Worm (Caenorhabditis elegans) whole organism, midembryonic: ENCODE measurements around the gene K12D12.5.

Experiments
- tab-1 ChIP-seq: fragments of 200-800 bp; sonication (Bioruptor generic); IDR thresholded peaks from 2 replicates; pipeline ENCODE4 v1.3.6; 2022; ENCODE audit warnings: missing genetic modification characterization, missing compliant biosample characterization
- ztf-23 ChIP-seq: fragments of 200-800 bp; sonication (Bioruptor generic); IDR thresholded peaks from 2 replicates; pipeline ENCODE4 v1.3.6; 2022; ENCODE audit warnings: missing genetic modification reagents, missing genetic modification characterization, missing compliant biosample characterization
- ztf-29 ChIP-seq: fragments of 200-800 bp; sonication (Bioruptor generic); IDR thresholded peaks from 2 replicates; pipeline ENCODE4 v1.3.6; 2022; ENCODE audit warnings: missing genetic modification reagents, missing genetic modification characterization, missing compliant biosample characterization

DNA sequence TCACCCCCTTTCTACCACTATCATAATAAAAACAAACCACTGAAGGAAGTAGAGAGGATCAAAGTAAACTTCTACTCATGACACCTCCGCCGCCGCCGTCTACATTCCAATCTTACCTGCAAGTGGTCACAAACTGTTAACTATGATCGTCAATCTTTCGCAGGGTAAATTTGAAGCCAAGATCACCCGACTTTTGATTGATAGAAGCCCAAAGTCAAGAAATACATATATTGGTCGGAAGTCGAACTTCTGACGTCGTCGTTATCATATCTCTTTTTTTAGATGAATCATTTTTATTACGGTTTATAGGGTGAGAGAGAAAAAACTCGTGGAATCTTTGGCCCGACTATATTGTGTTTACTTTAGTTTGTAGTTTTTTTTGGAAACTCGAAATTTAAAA, 22.5 kb upstream of the K12D12.5 start:
- TF ChIP-seq ztf-23 (GFP tag; lab: Robert Waterston, UW) (no peak), ztf-29 (GFP tag; lab: Robert Waterston, UW) (no peak), tab-1 (GFP tag; lab: Robert Waterston, UW) (no peak)
